Fruit fly (Drosophila melanogaster) whole organism, prepupa: Measurements from ENCODE around the gene CG5953.

ENCODE experiments used
- CG10631 ChIP-seq: fragments of 200-800 bp; sonication (Bioruptor generic); optimal IDR thresholded peaks from 2 replicates; lab custom pipeline; 2016; ENCODE audit warnings: missing biosample characterization, missing genetic modification characterization
- CG10669 ChIP-seq: fragments of 200-800 bp; sonication (Bioruptor generic); optimal IDR thresholded peaks from 3 replicates; lab custom pipeline; 2018; ENCODE audit warnings: missing biosample characterization, mild to moderate bottlenecking, missing genetic modification characterization, moderate library complexity
- CG11294 ChIP-seq: fragments of 200-800 bp; sonication (Bioruptor generic); IDR thresholded peaks from 2 replicates; pipeline ENCODE4 v1.3.6; 2022; ENCODE audit warnings: missing biosample characterization, missing genetic modification characterization
- CG11762 ChIP-seq: fragments of 200-800 bp; sonication (Bioruptor generic); optimal IDR thresholded peaks from 3 replicates; lab custom pipeline; 2016; ENCODE audit warnings: missing biosample characterization, missing genetic modification characterization; ENCODE audit not compliant: insufficient read depth
- CG15336 ChIP-seq: fragments of 200-800 bp; sonication (Bioruptor generic); IDR thresholded peaks from 2 replicates; pipeline ENCODE4 v1.3.6; 2022; ENCODE audit warnings: missing biosample characterization, missing genetic modification characterization
- CG1621 ChIP-seq: fragments of 200-800 bp; sonication (Bioruptor generic); optimal IDR thresholded peaks from 3 replicates; lab custom pipeline; 2018; ENCODE audit warnings: missing biosample characterization, mild to moderate bottlenecking, missing genetic modification characterization
- CG16779 ChIP-seq: fragments of 200-800 bp; sonication (Bioruptor generic); optimal IDR thresholded peaks from 3 replicates; lab custom pipeline; 2017; ENCODE audit warnings: missing biosample characterization, mild to moderate bottlenecking, missing genetic modification characterization
- CG31627 ChIP-seq: fragments of 200-800 bp; sonication (Bioruptor generic); optimal IDR thresholded peaks from 3 replicates; lab custom pipeline; 2016; ENCODE audit warnings: missing biosample characterization, missing genetic modification characterization
- CG34406 ChIP-seq: fragments of 200-800 bp; sonication (Bioruptor generic); optimal IDR thresholded peaks from 3 replicates; lab custom pipeline; 2016; ENCODE audit warnings: missing biosample characterization, missing genetic modification characterization
- CG6163 ChIP-seq: fragments of 200-800 bp; sonication (Bioruptor generic); IDR thresholded peaks from 3 replicates; pipeline ENCODE4 v1.3.6; 2022; ENCODE audit warnings: missing biosample characterization, missing genetic modification characterization
- CG6276 ChIP-seq: fragments of 200-800 bp; sonication (Bioruptor generic); optimal IDR thresholded peaks from 2 replicates; lab custom pipeline; 2017; ENCODE audit warnings: missing biosample characterization, mild to moderate bottlenecking, missing genetic modification characterization
- CG6792 ChIP-seq: fragments of 200-800 bp; sonication (Bioruptor generic); optimal IDR thresholded peaks from 3 replicates; lab custom pipeline; 2016; ENCODE audit warnings: missing biosample characterization, missing genetic modification characterization
- CG6808 ChIP-seq: fragments of 200-800 bp; sonication (Bioruptor generic); optimal IDR thresholded peaks from 3 replicates; lab custom pipeline; 2017; ENCODE audit warnings: missing biosample characterization, missing genetic modification characterization, mild to moderate bottlenecking, moderate library complexity, missing genetic modification reagents
- CG8119 ChIP-seq: fragments of 200-800 bp; sonication (Bioruptor generic); IDR thresholded peaks from 3 replicates; pipeline ENCODE4 v1.3.6; 2022; ENCODE audit warnings: missing biosample characterization, missing genetic modification characterization
- CG9139 ChIP-seq: fragments of 200-800 bp; sonication (Bioruptor generic); optimal IDR thresholded peaks from 3 replicates; lab custom pipeline; 2017; ENCODE audit warnings: missing biosample characterization, mild to moderate bottlenecking, missing genetic modification characterization
- Eip75B ChIP-seq: fragments of 200-800 bp; sonication (Bioruptor generic); optimal IDR thresholded peaks from 3 replicates; lab custom pipeline; 2016; ENCODE audit warnings: missing biosample characterization, missing genetic modification characterization
- Eip93F ChIP-seq: fragments of 200-800 bp; sonication (Bioruptor generic); optimal IDR thresholded peaks from 2 replicates; lab custom pipeline; 2016; ENCODE audit warnings: missing biosample characterization, mild to moderate bottlenecking, missing genetic modification characterization
- Ets21C ChIP-seq: fragments of 200-800 bp; sonication (Bioruptor generic); optimal IDR thresholded peaks from 3 replicates; lab custom pipeline; 2016; ENCODE audit warnings: missing biosample characterization, missing genetic modification characterization
- Ets96B ChIP-seq: fragments of 200-800 bp; optimal IDR thresholded peaks from 2 replicates; lab custom pipeline; 2019; ENCODE audit warnings: missing biosample characterization, mild to moderate bottlenecking, missing genetic modification characterization, moderate library complexity
- Gug ChIP-seq: fragments of 200-800 bp; sonication (Bioruptor generic); IDR thresholded peaks from 2 replicates; pipeline ENCODE4 v1.3.6; 2022; ENCODE audit warnings: missing biosample characterization, missing genetic modification characterization
- Hr38 ChIP-seq: sonication (Bioruptor generic); optimal IDR thresholded peaks from 2 replicates; lab custom pipeline; 2016; ENCODE audit warnings: missing biosample characterization, missing genetic modification characterization
- Hr39 ChIP-seq: fragments of 200-800 bp; sonication (Bioruptor generic); optimal IDR thresholded peaks from 2 replicates; lab custom pipeline; 2016; ENCODE audit warnings: missing biosample characterization, missing genetic modification characterization
- Hr4 ChIP-seq: fragments of 200-800 bp; sonication (Bioruptor generic); optimal IDR thresholded peaks from 3 replicates; lab custom pipeline; 2016; ENCODE audit warnings: missing biosample characterization, missing genetic modification characterization
- Lpt ChIP-seq: fragments of 200-800 bp; sonication (Bioruptor generic); optimal IDR thresholded peaks from 3 replicates; lab custom pipeline; 2016; ENCODE audit warnings: missing biosample characterization, missing genetic modification characterization
- OdsH ChIP-seq: fragments of 200-800 bp; sonication (Bioruptor generic); optimal IDR thresholded peaks from 3 replicates; lab custom pipeline; 2016; ENCODE audit warnings: missing biosample characterization, missing genetic modification characterization
- Sox14 ChIP-seq: fragments of 200-800 bp; sonication (Bioruptor generic); optimal IDR thresholded peaks from 3 replicates; lab custom pipeline; 2016; ENCODE audit warnings: missing biosample characterization, missing genetic modification characterization
- cyc ChIP-seq: fragments of 200-800 bp; sonication (Bioruptor generic); optimal IDR thresholded peaks from 3 replicates; lab custom pipeline; 2016; ENCODE audit warnings: missing biosample characterization, missing genetic modification characterization
- dac ChIP-seq: fragments of 200-800 bp; sonication (Bioruptor generic); optimal IDR thresholded peaks from 2 replicates; lab custom pipeline; 2017; ENCODE audit warnings: missing biosample characterization, mild to moderate bottlenecking, missing genetic modification characterization
- eg ChIP-seq: fragments of 200-800 bp; sonication (Bioruptor generic); IDR thresholded peaks from 3 replicates; pipeline ENCODE4 v1.3.6; 2022; ENCODE audit warnings: missing biosample characterization, missing genetic modification characterization
- fd59A ChIP-seq: fragments of 200-800 bp; sonication (Bioruptor generic); optimal IDR thresholded peaks from 2 replicates; lab custom pipeline; 2017; ENCODE audit warnings: missing biosample characterization, mild to moderate bottlenecking, missing genetic modification characterization, missing genetic modification reagents
- fkh ChIP-seq: fragments of 200-800 bp; sonication (Bioruptor generic); optimal IDR thresholded peaks from 3 replicates; lab custom pipeline; 2017; ENCODE audit warnings: missing biosample characterization, mild to moderate bottlenecking, missing genetic modification characterization, moderate library complexity
- lz ChIP-seq: fragments of 200-800 bp; sonication (Bioruptor generic); optimal IDR thresholded peaks from 3 replicates; lab custom pipeline; 2016; ENCODE audit warnings: missing biosample characterization, missing genetic modification characterization
- net ChIP-seq: fragments of 200-800 bp; sonication (Bioruptor generic); optimal IDR thresholded peaks from 3 replicates; lab custom pipeline; 2016; ENCODE audit warnings: missing biosample characterization, missing genetic modification characterization
- salr ChIP-seq, 2 experiments: fragments of 200-800 bp; sonication (Bioruptor generic); optimal IDR thresholded peaks; 3 replicates each; lab custom pipeline; 2016 to 2018; ENCODE audit warnings: missing biosample characterization in 2 of 2, missing genetic modification characterization in 2 of 2, mild to moderate bottlenecking in 1 of 2
- spab ChIP-seq: fragments of 200-800 bp; sonication (Bioruptor generic); optimal IDR thresholded peaks from 2 replicates; lab custom pipeline; 2017; ENCODE audit warnings: missing biosample characterization, mild to moderate bottlenecking, missing genetic modification characterization, missing genetic modification reagents
- ss ChIP-seq, 2 experiments: fragments of 200-800 bp; sonication (Bioruptor generic); optimal IDR thresholded peaks; 2 replicates in 1 of 2; 3 replicates in 1 of 2; lab custom pipeline; 2017 to 2018; ENCODE audit warnings: mild to moderate bottlenecking in 2 of 2, missing biosample characterization in 2 of 2, missing genetic modification characterization in 2 of 2, moderate library complexity in 1 of 2

The CG5953 gene

dm6 chr2L:16523091-16523490, 9.6 kb downstream of the CG5953 start:
- TF ChIP-seq lz (GFP tag; lab: Kevin White, UChicago) (no peak), CG8119 (GFP tag; lab: Robert Waterston, UW) (peak; percentile 35; the same call in 1 of the 3 replicates), CG11294 (GFP tag; lab: Robert Waterston, UW) (peak; percentile 51; the same call in 1 of the 2 replicates), CG31627 (GFP tag; lab: Kevin White, UChicago) (no peak), CG1621 (peak; percentile 31), net (peak; percentile 33), fkh (GFP tag; lab: Kevin White, UChicago) (peak; percentile 88), spab (peak; percentile 10), Ets96B (no peak), Lpt (GFP tag; lab: Kevin White, UChicago) (peak; percentile 44), OdsH (no peak), CG6808 (GFP tag; lab: Kevin White, UChicago) (peak; percentile 47), cyc (GFP tag; lab: Kevin White, UChicago) (no peak), CG10669 (peak; percentile 37), CG34406 (GFP tag; lab: Kevin White, UChicago) (peak; percentile 9), salr (GFP tag; optimal IDR thresholded peaks at IDR 0.05; lab: Kevin White, UChicago) (peak in 1 of 2 experiments; percentile 43), CG9139 (GFP tag; lab: Kevin White, UChicago) (peak; percentile 11), ss (GFP tag; optimal IDR thresholded peaks at IDR 0.05; lab: Kevin White, UChicago) (peak; percentile 55 to 56), CG6792 (no peak), Eip93F (GFP tag; lab: Kevin White, UChicago) (no peak), CG16779 (tag; lab: Kevin White, UChicago) (peak; percentile 32), Hr38 (GFP tag; lab: Kevin White, UChicago) (no peak), CG6163 (GFP tag; lab: Robert Waterston, UW) (peak; percentile 72), Ets21C (no peak), Gug (GFP tag; lab: Robert Waterston, UW) (no peak), CG6276 (GFP tag; lab: Kevin White, UChicago) (peak; percentile 45), Sox14 (no peak), fd59A (GFP tag; lab: Kevin White, UChicago) (peak; percentile 2), Hr4 (peak; percentile 24), dac (GFP tag; lab: Kevin White, UChicago) (peak; percentile 43), CG11762 (GFP tag; lab: Kevin White, UChicago) (no peak), Hr39 (GFP tag; lab: Kevin White, UChicago) (no peak), Eip75B (GFP tag; lab: Kevin White, UChicago) (no peak), CG10631 (GFP tag; lab: Kevin White, UChicago) (no peak), eg (GFP tag; lab: Robert Waterston, UW) (peak; percentile 79), CG15336 (GFP tag; lab: Robert Waterston, UW) (0 out of 2 replicates have a peak, but pooled peaks have one; percentile 25)

dm6 chr2L:16522286-16522646, 10.4 kb downstream of the CG5953 start:
- no peak for TF ChIP-seq salr (GFP tag; optimal IDR thresholded peaks at IDR 0.05; lab: Kevin White, UChicago)
- TF ChIP-seq eg (GFP tag; lab: Robert Waterston, UW) = peak; percentile 47; the same call in 1 of the 3 replicates
- peak; percentile 52 for TF ChIP-seq CG6163 (GFP tag; lab: Robert Waterston, UW)
- TF ChIP-seq OdsH = no peak
- peak; percentile 6; the same call in 1 of the 2 replicates for TF ChIP-seq CG11294 (GFP tag; lab: Robert Waterston, UW)
- no peak for TF ChIP-seq fd59A (GFP tag; lab: Kevin White, UChicago)
- TF ChIP-seq CG6808 (GFP tag; lab: Kevin White, UChicago) = no peak
